Worm (Caenorhabditis elegans) whole organism, midembryonic: ENCODE data around the gene H38K22.6.

Experiments
- T22C8.4 ChIP-seq: fragments of 200-800 bp; sonication (Bioruptor generic); IDR thresholded peaks from 2 replicates; pipeline ENCODE4 v1.3.6; 2022; ENCODE audit warnings: missing genetic modification characterization, missing compliant biosample characterization
- flt-1 ChIP-seq: fragments of 200-800 bp; sonication (Bioruptor generic); IDR thresholded peaks from 2 replicates; pipeline ENCODE4 v1.3.6; 2022; ENCODE audit warnings: missing genetic modification characterization, missing compliant biosample characterization
- ref-1 ChIP-seq: fragments of 200-800 bp; sonication (Bioruptor generic); conservative IDR thresholded peaks from 2 replicates; pipeline ENCODE4 v1.3.6; 2022; ENCODE audit warnings: missing genetic modification reagents, missing genetic modification characterization, missing compliant biosample characterization
- tab-1 ChIP-seq: fragments of 200-800 bp; sonication (Bioruptor generic); IDR thresholded peaks from 2 replicates; pipeline ENCODE4 v1.3.6; 2022; ENCODE audit warnings: missing genetic modification characterization, missing compliant biosample characterization
- ztf-23 ChIP-seq: fragments of 200-800 bp; sonication (Bioruptor generic); IDR thresholded peaks from 2 replicates; pipeline ENCODE4 v1.3.6; 2022; ENCODE audit warnings: missing genetic modification reagents, missing genetic modification characterization, missing compliant biosample characterization
- ztf-29 ChIP-seq: fragments of 200-800 bp; sonication (Bioruptor generic); IDR thresholded peaks from 2 replicates; pipeline ENCODE4 v1.3.6; 2022; ENCODE audit warnings: missing genetic modification reagents, missing genetic modification characterization, missing compliant biosample characterization

- no peak for TF ChIP-seq ztf-23
- no peak for TF ChIP-seq tab-1 (GFP tag; lab: Robert Waterston, UW)
- no peak for TF ChIP-seq ref-1 (GFP tag; lab: Robert Waterston, UW)
- no peak for TF ChIP-seq ztf-29 (GFP tag; lab: Robert Waterston, UW)
- no peak for TF ChIP-seq flt-1 (GFP tag; lab: Robert Waterston, UW)
- no peak for TF ChIP-seq T22C8.4
These were observed 42.5 kb upstream of the H38K22.6 start for ce11 chrIII:4277762-4278161.
